Fruit fly (Drosophila melanogaster) whole organism, wandering third instar larva: ENCODE measurements around the gene sNPF.
A peak's percentile ranks its signal among the peaks of the same experiment; 100 is the strongest.

ENCODE experiments used
- Abd-B ChIP-seq: fragments of >200 bp; optimal IDR thresholded peaks from 2 replicates; lab custom pipeline; 2017; ENCODE audit warnings: missing biosample characterization, missing genetic modification characterization
- CG32264 ChIP-seq: fragments of 200-800 bp; sonication (Bioruptor generic); optimal IDR thresholded peaks from 2 replicates; lab custom pipeline; 2016; ENCODE audit warnings: missing biosample characterization, missing genetic modification characterization
- CG9705 ChIP-seq: fragments of 200-800 bp; sonication (Bioruptor generic); optimal IDR thresholded peaks from 2 replicates; lab custom pipeline; 2018; ENCODE audit warnings: missing biosample characterization, mild to moderate bottlenecking, missing genetic modification characterization
- CrebA ChIP-seq: fragments of 200-800 bp; sonication (Bioruptor generic); optimal IDR thresholded peaks from 2 replicates; lab custom pipeline; 2016; ENCODE audit warnings: missing biosample characterization, mild to moderate bottlenecking, missing genetic modification characterization, borderline replicate concordance
- Dfd ChIP-seq: fragments of >200 bp; optimal IDR thresholded peaks from 2 replicates; lab custom pipeline; 2017; ENCODE audit warnings: missing biosample characterization, missing genetic modification characterization
- Dif ChIP-seq: fragments of 200-275, 200-300 bp; sonication (Bioruptor generic); optimal IDR thresholded peaks from 2 replicates; lab custom pipeline; 2018; ENCODE audit warnings: missing biosample characterization, missing genetic modification characterization; ENCODE audit not compliant: partially characterized antibody
- GATAd ChIP-seq: sonication (Bioruptor generic); optimal IDR thresholded peaks from 2 replicates; lab custom pipeline; 2016; ENCODE audit warnings: missing biosample characterization, missing genetic modification characterization
- HLH106 ChIP-seq: fragments of 200-800 bp; optimal IDR thresholded peaks from 3 replicates; lab custom pipeline; 2019; ENCODE audit warnings: missing biosample characterization, mild to moderate bottlenecking, missing genetic modification characterization, moderate library complexity
- Hnf4 ChIP-seq: fragments of 200-800 bp; sonication (Bioruptor generic); optimal IDR thresholded peaks from 2 replicates; lab custom pipeline; 2016; ENCODE audit warnings: missing biosample characterization, mild to moderate bottlenecking, missing genetic modification characterization
- Hr78 ChIP-seq: fragments of >200 bp; optimal IDR thresholded peaks from 2 replicates; lab custom pipeline; 2017; ENCODE audit warnings: missing biosample characterization, missing genetic modification characterization
- Hr83 ChIP-seq: fragments of 200-300 bp; sonication (Bioruptor generic); optimal IDR thresholded peaks from 2 replicates; lab custom pipeline; 2016; ENCODE audit warnings: missing biosample characterization, mild to moderate bottlenecking, missing genetic modification characterization, moderate library complexity; ENCODE audit not compliant: poor library complexity, severe bottlenecking
- Jra ChIP-seq: sonication (Bioruptor generic); optimal IDR thresholded peaks from 2 replicates; lab custom pipeline; 2016; ENCODE audit warnings: missing biosample characterization, missing genetic modification characterization
- Mio ChIP-seq: sonication (Bioruptor generic); optimal IDR thresholded peaks from 2 replicates; lab custom pipeline; 2016; ENCODE audit warnings: missing biosample characterization, missing genetic modification characterization
- Myc ChIP-seq: fragments of >200 bp; optimal IDR thresholded peaks from 2 replicates; lab custom pipeline; 2017
- N ChIP-seq: fragments of >200 bp; optimal IDR thresholded peaks from 2 replicates; lab custom pipeline; 2018; ENCODE audit warnings: missing biosample characterization, missing external identifiers, missing genetic modification characterization
- OdsH ChIP-seq: fragments of 200-800 bp; sonication (Bioruptor generic); optimal IDR thresholded peaks from 2 replicates; lab custom pipeline; 2016; ENCODE audit warnings: missing biosample characterization, mild to moderate bottlenecking, missing genetic modification characterization
- Rel ChIP-seq, 2 experiments: fragments of 200-800 bp; sonication (Bioruptor generic) in 1 of 2; optimal IDR thresholded peaks; 2 replicates in 1 of 2; 3 replicates in 1 of 2; lab custom pipeline; 2016 to 2019; ENCODE audit warnings: mild to moderate bottlenecking in 2 of 2, missing biosample characterization in 2 of 2, missing genetic modification characterization in 2 of 2, moderate library complexity in 1 of 2
- Sp1 ChIP-seq: fragments of 200-800 bp; sonication (Bioruptor generic); optimal IDR thresholded peaks from 3 replicates; lab custom pipeline; 2019; ENCODE audit warnings: missing biosample characterization, mild to moderate bottlenecking, missing genetic modification characterization, moderate library complexity
- Vsx2 ChIP-seq: fragments of 200-300, 225-300 bp; sonication (Bioruptor generic); optimal IDR thresholded peaks from 2 replicates; lab custom pipeline; 2018; ENCODE audit warnings: missing biosample characterization, missing genetic modification characterization; ENCODE audit not compliant: partially characterized antibody
- br ChIP-seq: fragments of 200-800 bp; sonication (Bioruptor generic); optimal IDR thresholded peaks from 2 replicates; lab custom pipeline; 2016; ENCODE audit warnings: missing biosample characterization, missing genetic modification characterization
- brk ChIP-seq: fragments of 200-800 bp; sonication (Bioruptor generic); optimal IDR thresholded peaks from 2 replicates; lab custom pipeline; 2016; ENCODE audit warnings: missing biosample characterization, mild to moderate bottlenecking, missing genetic modification characterization
- dl ChIP-seq, 2 experiments: fragments of 175-275, 200-275 bp in 1 of 2; fragments of 200-275 bp in 1 of 2; sonication (Bioruptor generic); optimal IDR thresholded peaks; lab custom pipeline; 2018; ENCODE audit warnings: mild to moderate bottlenecking in 2 of 2, missing biosample characterization in 2 of 2, missing genetic modification characterization in 2 of 2, moderate library complexity in 2 of 2; ENCODE audit not compliant: partially characterized antibody in 2 of 2, insufficient read depth in 1 of 2
- dmrt93B ChIP-seq: fragments of 200-800 bp; sonication (Bioruptor generic); optimal IDR thresholded peaks from 2 replicates; lab custom pipeline; 2018; ENCODE audit warnings: missing biosample characterization, mild to moderate bottlenecking, missing genetic modification characterization
- dsf ChIP-seq: sonication (Bioruptor generic); optimal IDR thresholded peaks from 2 replicates; lab custom pipeline; 2016; ENCODE audit warnings: missing biosample characterization, missing genetic modification characterization, borderline replicate concordance
- ey ChIP-seq: fragments of 200-800 bp; sonication (Bioruptor generic); optimal IDR thresholded peaks from 2 replicates; lab custom pipeline; 2016; ENCODE audit warnings: missing biosample characterization, missing genetic modification characterization
- foxo ChIP-seq, 2 experiments: fragments of 200-800 bp; sonication (Bioruptor generic); optimal IDR thresholded peaks; 2 replicates in 1 of 2; 3 replicates in 1 of 2; lab custom pipeline; 2016 to 2017; ENCODE audit warnings: missing biosample characterization in 2 of 2, missing genetic modification characterization in 2 of 2
- fru ChIP-seq: fragments of 200-800 bp; sonication (Bioruptor generic); optimal IDR thresholded peaks from 3 replicates; lab custom pipeline; 2016; ENCODE audit warnings: missing biosample characterization, mild to moderate bottlenecking, missing genetic modification characterization
- h ChIP-seq: fragments of 200-800 bp; sonication (Bioruptor generic); optimal IDR thresholded peaks from 3 replicates; lab custom pipeline; 2016; ENCODE audit warnings: missing biosample characterization, mild to moderate bottlenecking, missing genetic modification characterization
- jim ChIP-seq: fragments of 175-275, 200-325 bp; sonication (Bioruptor generic); optimal IDR thresholded peaks from 2 replicates; lab custom pipeline; 2016; ENCODE audit warnings: missing biosample characterization, mild to moderate bottlenecking, missing genetic modification characterization
- lola ChIP-seq: fragments of >200 bp; optimal IDR thresholded peaks from 2 replicates; lab custom pipeline; 2017; ENCODE audit warnings: missing biosample characterization, missing genetic modification characterization
- pan ChIP-seq: fragments of >200 bp; optimal IDR thresholded peaks from 2 replicates; lab custom pipeline; 2017
- psq ChIP-seq: fragments of 200-800 bp; sonication (Bioruptor generic); optimal IDR thresholded peaks from 3 replicates; lab custom pipeline; 2017; ENCODE audit warnings: missing biosample characterization, mild to moderate bottlenecking, missing genetic modification characterization, moderate library complexity
- rgr ChIP-seq: fragments of 200-800 bp; sonication (Bioruptor generic); optimal IDR thresholded peaks from 3 replicates; lab custom pipeline; 2016; ENCODE audit warnings: missing biosample characterization, mild to moderate bottlenecking, missing genetic modification characterization
- sage ChIP-seq: fragments of 200-800 bp; sonication (Bioruptor generic); optimal IDR thresholded peaks from 2 replicates; lab custom pipeline; 2016; ENCODE audit warnings: missing biosample characterization, mild to moderate bottlenecking, missing genetic modification characterization
- sv ChIP-seq: fragments of 200-800 bp; sonication (Bioruptor generic); optimal IDR thresholded peaks from 3 replicates; lab custom pipeline; 2016; ENCODE audit warnings: missing biosample characterization, missing genetic modification characterization
- tai ChIP-seq: sonication (Bioruptor generic); optimal IDR thresholded peaks from 2 replicates; lab custom pipeline; 2016; ENCODE audit warnings: missing biosample characterization, missing genetic modification characterization
- usp ChIP-seq: fragments of >200 bp; optimal IDR thresholded peaks from 2 replicates; lab custom pipeline; 2017; ENCODE audit warnings: missing biosample characterization, missing genetic modification characterization
- woc ChIP-seq: sonication (Bioruptor generic); optimal IDR thresholded peaks from 2 replicates; lab custom pipeline; 2016; ENCODE audit warnings: missing biosample characterization, mild to moderate bottlenecking, missing genetic modification characterization

Gene sNPF

DNA sequence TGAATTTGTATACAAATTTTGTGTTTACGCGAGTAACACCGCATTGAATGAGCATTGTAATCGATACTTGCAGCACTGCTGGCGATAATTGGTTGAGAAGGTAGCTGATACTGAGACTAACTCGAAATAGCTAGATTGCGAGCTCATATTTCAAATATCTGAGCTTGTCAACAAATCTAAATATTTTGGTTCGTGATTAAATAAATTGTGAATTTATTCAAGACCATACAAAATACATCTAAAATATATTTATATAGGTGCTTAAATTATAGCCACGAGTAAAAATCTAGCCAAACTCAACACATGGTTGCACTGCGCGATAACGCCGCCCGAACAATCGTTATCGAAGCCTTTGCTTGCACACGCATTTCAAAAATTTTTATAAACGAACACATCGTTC, 66.1 kb downstream of the sNPF start, which contains the start of the genes Taf13 and nesd:
Gene Taf13 (minus strand): TSS at position 56 of the 400 bp plus-strand sequence.
Gene nesd (plus strand): TSS at position 179 of the 400 bp plus-strand sequence.
- no peak for TF ChIP-seq dl (GFP tag; optimal IDR thresholded peaks at IDR 0.05; lab: Kevin White, UChicago; ENCODE audit: insufficient read depth in 1 of 2, partially characterized antibody in 2 of 2)
- no peak for TF ChIP-seq Vsx2 (GFP tag; lab: Kevin White, UChicago)
- TF ChIP-seq Jra (GFP tag; lab: Kevin White, UChicago): peak; percentile 35
- TF ChIP-seq Hr78 (GFP tag; lab: Kevin White, UChicago): no peak
- peak; percentile 18 for TF ChIP-seq CG9705 (GFP tag; lab: Kevin White, UChicago)
- peak; percentile 61 for TF ChIP-seq HLH106 (tag; lab: Kevin White, UChicago)
- peak; percentile 23 for TF ChIP-seq OdsH (GFP tag; lab: Kevin White, UChicago)
- TF ChIP-seq Mio (GFP tag; lab: Kevin White, UChicago): no peak
- peak; percentile 16 for TF ChIP-seq br (GFP tag; lab: Kevin White, UChicago)
- TF ChIP-seq woc (GFP tag; lab: Kevin White, UChicago): peak; percentile 88
- TF ChIP-seq pan (lab: Kevin White, UChicago): no peak
- TF ChIP-seq Sp1 (GFP tag; lab: Kevin White, UChicago): peak; percentile 61
- TF ChIP-seq sv (GFP tag; lab: Kevin White, UChicago): peak; percentile 36
- TF ChIP-seq dmrt93B (GFP tag; lab: Kevin White, UChicago): peak; percentile 17
- TF ChIP-seq Abd-B (GFP tag; lab: Kevin White, UChicago): no peak
- TF ChIP-seq sage (GFP tag; lab: Kevin White, UChicago): no peak
- TF ChIP-seq fru (GFP tag; lab: Kevin White, UChicago): peak; percentile 37
- no peak for TF ChIP-seq CrebA
- TF ChIP-seq Rel (GFP tag; optimal IDR thresholded peaks at IDR 0.05; lab: Kevin White, UChicago): no peak
- TF ChIP-seq Rel (tag; optimal IDR thresholded peaks at IDR 0.05; lab: Kevin White, UChicago): peak; percentile 37
- peak; percentile 56 for TF ChIP-seq h (GFP tag; lab: Kevin White, UChicago)
- TF ChIP-seq Dfd: no peak
- TF ChIP-seq psq (GFP tag; lab: Kevin White, UChicago): peak; percentile 7
- peak; percentile 96 for TF ChIP-seq Myc (lab: Kevin White, UChicago)
- TF ChIP-seq Hnf4 (GFP tag; lab: Kevin White, UChicago): peak; percentile 55
- TF ChIP-seq jim (GFP tag; lab: Kevin White, UChicago): no peak
- no peak for TF ChIP-seq GATAd (GFP tag; lab: Kevin White, UChicago)
- no peak for TF ChIP-seq lola (GFP tag; lab: Kevin White, UChicago)
- TF ChIP-seq CG32264 (GFP tag; lab: Kevin White, UChicago): no peak
- TF ChIP-seq rgr (GFP tag; lab: Kevin White, UChicago): peak; percentile 55
- peak in 1 of 2 experiments; percentile 63 for TF ChIP-seq foxo (GFP tag; optimal IDR thresholded peaks at IDR 0.05; lab: Kevin White, UChicago)
- TF ChIP-seq brk: no peak
- TF ChIP-seq tai: no peak
- no peak for TF ChIP-seq N (GFP tag; lab: Kevin White, UChicago)
- no peak for TF ChIP-seq dsf (GFP tag; lab: Kevin White, UChicago)
- TF ChIP-seq Dif: no peak
- TF ChIP-seq Hr83 (GFP tag; lab: Kevin White, UChicago): no peak
- TF ChIP-seq usp (GFP tag; lab: Kevin White, UChicago): no peak
- TF ChIP-seq ey (GFP tag; lab: Kevin White, UChicago): peak; percentile 14

DNA sequence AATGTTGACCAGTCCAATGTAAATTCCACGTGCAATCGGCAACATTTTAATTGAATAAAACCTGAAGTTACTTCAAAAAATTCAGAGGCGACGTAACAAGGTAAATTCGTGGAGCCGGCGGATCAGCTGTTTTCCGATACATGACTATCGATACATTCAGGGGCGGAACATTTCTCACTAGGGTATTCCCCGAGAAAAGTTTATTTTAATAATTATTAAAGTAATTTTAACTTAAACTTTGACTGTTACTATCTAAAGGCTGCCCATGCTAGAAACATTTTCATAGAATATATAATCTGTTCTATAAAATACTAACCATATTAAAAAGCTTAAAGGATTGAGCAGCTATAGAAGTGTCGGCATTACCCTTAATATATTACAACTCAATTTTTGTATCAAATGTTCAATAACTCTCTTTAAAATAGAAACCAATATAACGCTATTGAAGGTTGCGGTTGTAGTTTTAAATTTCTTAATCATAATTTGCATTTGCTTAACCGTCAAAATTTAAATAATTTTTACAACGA, 69.5 kb downstream of the sNPF start, which contains the start of the genes mRpS18B and Kua:
Gene mRpS18B (minus strand): TSS at position 149 of the 527 bp plus-strand sequence.
Gene Kua (plus strand): TSS at position 477 of the 527 bp plus-strand sequence.
- no peak for TF ChIP-seq dsf (GFP tag; lab: Kevin White, UChicago)
- no peak for TF ChIP-seq Jra (GFP tag; lab: Kevin White, UChicago)
- peak; percentile 63 for TF ChIP-seq HLH106 (tag; lab: Kevin White, UChicago)
- no peak for TF ChIP-seq GATAd (GFP tag; lab: Kevin White, UChicago)
- peak; percentile 6 for TF ChIP-seq psq (GFP tag; lab: Kevin White, UChicago)
- no peak for TF ChIP-seq Dif
- TF ChIP-seq woc (GFP tag; lab: Kevin White, UChicago): peak; percentile 46
- peak; percentile 42 for TF ChIP-seq h (GFP tag; lab: Kevin White, UChicago)
- TF ChIP-seq foxo (GFP tag; optimal IDR thresholded peaks at IDR 0.05; lab: Kevin White, UChicago): peak in 1 of 2 experiments; percentile 52
- TF ChIP-seq Hnf4 (GFP tag; lab: Kevin White, UChicago): peak; percentile 37
- no peak for TF ChIP-seq Vsx2 (GFP tag; lab: Kevin White, UChicago)
- no peak for TF ChIP-seq tai
- no peak for TF ChIP-seq sage (GFP tag; lab: Kevin White, UChicago)
- TF ChIP-seq lola (GFP tag; lab: Kevin White, UChicago): no peak
- no peak for TF ChIP-seq Rel (GFP tag; optimal IDR thresholded peaks at IDR 0.05; lab: Kevin White, UChicago)
- TF ChIP-seq Rel (tag; optimal IDR thresholded peaks at IDR 0.05; lab: Kevin White, UChicago): peak; percentile 91
- TF ChIP-seq OdsH (GFP tag; lab: Kevin White, UChicago): no peak
- no peak for TF ChIP-seq Hr78 (GFP tag; lab: Kevin White, UChicago)
- no peak for TF ChIP-seq CG9705 (GFP tag; lab: Kevin White, UChicago)
- TF ChIP-seq pan (lab: Kevin White, UChicago): no peak
- peak; percentile 19 for TF ChIP-seq rgr (GFP tag; lab: Kevin White, UChicago)
- peak; percentile 16 for TF ChIP-seq Sp1 (GFP tag; lab: Kevin White, UChicago)
- TF ChIP-seq Hr83 (GFP tag; lab: Kevin White, UChicago): no peak
